ENCODE assay signal across 1 fruit fly cellular context in the genomic region with DNA sequence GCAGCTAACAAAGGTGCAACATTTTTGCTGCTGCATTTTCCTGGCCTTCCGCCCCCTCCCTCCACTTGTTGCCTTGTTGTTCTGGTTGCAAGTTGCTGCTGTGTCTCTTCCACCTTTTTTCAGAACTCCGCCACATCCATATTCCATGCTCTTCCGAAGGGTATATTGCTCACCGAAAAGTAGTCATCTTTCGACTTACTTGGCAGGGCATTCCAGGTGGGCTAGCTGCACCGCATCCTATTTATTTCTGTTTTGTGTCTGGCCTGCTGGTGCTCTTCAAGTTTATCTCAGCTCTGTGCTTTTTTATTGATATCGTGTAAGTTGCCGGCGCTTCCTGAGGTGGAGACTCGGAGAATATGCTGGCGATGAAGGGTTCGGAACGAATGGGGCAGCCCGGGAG.
TF ChIP-seq lines count a peak whose summit lies in the region.

No protein-coding gene starts in this region.

TF ChIP-seq in whole organism, prepupa, 60 proteins besides CTCF, POLR2A, EP300 and RAD21 (continued from another document):
- TF ChIP-seq Ets21C (GFP tag; optimal IDR thresholded peaks at IDR 0.05; lab: Kevin White, UChicago), result peak; percentile 36
- TF ChIP-seq acj6 (GFP tag; optimal IDR thresholded peaks at IDR 0.05; lab: Kevin White, UChicago), result peak; percentile 41
- no peak for TF ChIP-seq CG11902 (GFP tag; optimal IDR thresholded peaks at IDR 0.05; lab: Kevin White, UChicago)
- peak; percentile 70 for TF ChIP-seq CG1621 (tag; optimal IDR thresholded peaks at IDR 0.05; lab: Kevin White, UChicago)
- peak in 1 of 2 experiments; percentile 35 for TF ChIP-seq salr (GFP tag; optimal IDR thresholded peaks at IDR 0.05; lab: Kevin White, UChicago)
- no peak for TF ChIP-seq CG15336 (GFP tag; IDR thresholded peaks at IDR 0.05; lab: Robert Waterston, UW)
- peak; percentile 41 for TF ChIP-seq OdsH (GFP tag; optimal IDR thresholded peaks at IDR 0.05; lab: Kevin White, UChicago)
- peak; percentile 36 for TF ChIP-seq Hr39 (GFP tag; optimal IDR thresholded peaks at IDR 0.05; lab: Kevin White, UChicago)
- peak; percentile 64 for TF ChIP-seq Eip75B (GFP tag; optimal IDR thresholded peaks at IDR 0.05; lab: Kevin White, UChicago)
- peak; percentile 85 for TF ChIP-seq Eip78C (GFP tag; lab: Kevin White, UChicago)
- TF ChIP-seq Ets96B (tag; optimal IDR thresholded peaks at IDR 0.05; lab: Kevin White, UChicago), result peak; percentile 53
- TF ChIP-seq achi (GFP tag; optimal IDR thresholded peaks at IDR 0.05; lab: Kevin White, UChicago), result peak; percentile 34
- TF ChIP-seq Sox14 (GFP tag; optimal IDR thresholded peaks at IDR 0.05; lab: Kevin White, UChicago), result peak; percentile 67
- TF ChIP-seq Sox102F (GFP tag; optimal IDR thresholded peaks at IDR 0.05; lab: Kevin White, UChicago), result peak; percentile 66
- peak; percentile 57 for TF ChIP-seq CG7368 (GFP tag; optimal IDR thresholded peaks at IDR 0.05; lab: Kevin White, UChicago)
- TF ChIP-seq esn (GFP tag; optimal IDR thresholded peaks at IDR 0.05; lab: Kevin White, UChicago), result peak; percentile 63
- peak; percentile 33 for TF ChIP-seq Smox (GFP tag; optimal IDR thresholded peaks at IDR 0.05; lab: Kevin White, UChicago)
- TF ChIP-seq CG6854 (GFP tag; optimal IDR thresholded peaks at IDR 0.05; lab: Kevin White, UChicago), result peak; percentile 2
- peak; percentile 27 for TF ChIP-seq CG3032 (tag; optimal IDR thresholded peaks at IDR 0.05; lab: Kevin White, UChicago)
- TF ChIP-seq CG6808 (GFP tag; optimal IDR thresholded peaks at IDR 0.05; lab: Kevin White, UChicago), result peak; percentile 32
